Worm (Caenorhabditis elegans): ENCODE results near the gene H05C05.1.

ce11 chrIII:2970251-2970650 lies 23.3 kb downstream of the H05C05.1 start:
- TF ChIP-seq saeg-2 (GFP tag; IDR thresholded peaks at IDR 0.05) = no peak
- TF ChIP-seq cey-2 (tag; optimal IDR thresholded peaks at IDR 0.05; ENCODE audit: borderline replicate concordance, insufficient read depth) = no peak
- no peak for TF ChIP-seq nhr-237 (tag; optimal IDR thresholded peaks at IDR 0.05)
- TF ChIP-seq rbr-2 (tag; optimal IDR thresholded peaks at IDR 0.05) = no peak
- no peak for TF ChIP-seq F26F4.8 (GFP tag; conservative IDR thresholded peaks at IDR 0.05)
- no peak for TF ChIP-seq mdl-1 (tag; optimal IDR thresholded peaks at IDR 0.05)
- TF ChIP-seq snpc-1.2 (GFP tag; IDR thresholded peaks at IDR 0.05) = no peak

Data from whole organism, L4 larva.